Fruit fly (Drosophila melanogaster) Kc167 (cell line): ENCODE data around the gene CG15022.

ENCODE experiments used
- Myc ChIP-seq: fragments of >200 bp; optimal IDR thresholded peaks from 2 replicates; lab custom pipeline; 2017; ENCODE audit warnings: missing external identifiers
- Sin3A ChIP-seq: fragments of >200 bp; optimal IDR thresholded peaks from 2 replicates; lab custom pipeline; 2018; ENCODE audit warnings: missing external identifiers
- h ChIP-seq: fragments of >200 bp; optimal IDR thresholded peaks from 3 replicates; lab custom pipeline; 2018; ENCODE audit warnings: missing external identifiers
- insv ChIP-seq: fragments of >200 bp; optimal IDR thresholded peaks from 3 replicates; lab custom pipeline; 2018; ENCODE audit warnings: missing external identifiers
- psq ChIP-seq: fragments of >200 bp; optimal IDR thresholded peaks from 2 replicates; lab custom pipeline; 2017; ENCODE audit warnings: missing external identifiers
- ttk ChIP-seq: sonication (Bioruptor generic); optimal IDR thresholded peaks from 2 replicates; lab custom pipeline; 2017; ENCODE audit warnings: missing external identifiers

The CG15022 gene

DNA sequence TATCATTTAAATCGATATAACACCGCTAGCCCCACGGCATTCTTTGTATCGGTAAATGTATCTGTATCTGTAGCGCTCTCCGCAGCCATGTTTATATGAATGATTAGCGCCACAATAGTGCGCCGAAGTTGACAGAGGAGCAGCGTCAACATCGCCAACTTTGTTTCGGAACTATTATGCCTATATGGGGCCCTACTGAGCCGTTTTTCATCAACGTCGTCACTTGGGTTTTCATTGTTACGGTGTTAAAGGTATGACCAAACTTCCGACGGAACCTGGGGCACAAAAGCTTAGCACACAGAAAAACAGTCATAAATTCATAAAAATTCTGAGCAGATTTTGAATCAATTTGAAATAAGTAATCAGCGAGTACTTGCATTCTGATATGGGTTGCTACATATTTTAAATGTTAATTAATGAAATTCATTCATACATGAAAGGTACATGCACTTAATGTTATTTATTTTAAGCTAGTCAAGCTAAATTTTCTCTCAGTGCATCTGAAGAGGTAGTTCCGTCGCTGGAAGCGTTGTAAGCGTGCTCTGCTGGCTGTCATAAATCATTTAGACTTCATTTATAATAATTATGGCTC, 1.4 kb upstream of the CG15022 start, which contains the start of gene CG15023:
Gene CG15023 (minus strand): TSS at position 51 of the 592 bp plus-strand sequence.
- TF ChIP-seq ttk (no peak), Sin3A (lab: Kevin White, UChicago) (no peak), insv (lab: Kevin White, UChicago) (no peak), Myc (lab: Kevin White, UChicago) (no peak), psq (lab: Kevin White, UChicago) (no peak), h (no peak)

DNA sequence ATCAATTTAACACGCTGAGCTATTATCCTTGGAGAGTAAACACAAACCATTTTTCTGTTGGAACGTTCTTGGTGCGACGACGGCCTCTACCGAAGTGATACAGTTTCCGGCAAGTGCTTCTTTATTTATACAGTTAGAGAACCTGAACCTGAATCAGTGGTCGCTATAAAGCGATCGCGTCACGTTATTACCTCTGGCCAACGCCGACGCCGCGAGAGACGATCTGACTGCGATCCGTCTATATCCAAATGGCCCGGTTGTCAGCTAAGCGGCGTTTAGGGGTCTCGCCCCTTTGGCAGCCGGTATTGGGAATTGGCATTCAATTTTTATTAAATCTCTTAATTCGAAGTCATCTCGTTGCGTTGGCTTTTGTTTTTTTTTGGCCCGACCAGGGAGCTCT, 2.1 kb downstream of the CG15022 start, which contains the start of gene CG11345:
Gene CG11345 (minus strand): TSS at position 101 of the 400 bp plus-strand sequence.
- no peak for TF ChIP-seq h

DNA sequence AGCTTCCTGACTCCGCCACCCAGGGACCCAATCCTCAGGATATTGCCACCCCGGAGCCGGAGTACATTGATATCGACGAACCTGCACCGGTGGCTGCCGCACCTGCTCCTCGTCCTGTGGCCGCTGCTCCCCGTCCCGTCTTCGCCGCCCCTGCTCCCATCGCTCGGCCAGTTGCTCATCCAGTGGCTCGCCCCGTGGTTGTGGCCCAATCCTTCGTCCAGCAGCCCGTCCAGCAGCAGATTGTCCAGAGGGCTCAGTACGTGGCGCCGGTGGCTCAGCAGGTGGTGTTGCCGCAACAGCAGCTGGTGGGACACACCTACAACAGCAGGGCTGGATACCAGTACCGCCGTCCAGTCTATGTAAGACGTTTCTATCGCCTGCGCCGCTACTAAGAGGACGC, 12.9 kb downstream of the CG15022 start:
- no peak for TF ChIP-seq Sin3A (lab: Kevin White, UChicago)
- TF ChIP-seq ttk, result no peak
- TF ChIP-seq Myc (lab: Kevin White, UChicago), result no peak
- TF ChIP-seq insv (lab: Kevin White, UChicago), result no peak
- TF ChIP-seq psq (lab: Kevin White, UChicago), result no peak
- no peak for TF ChIP-seq h

DNA sequence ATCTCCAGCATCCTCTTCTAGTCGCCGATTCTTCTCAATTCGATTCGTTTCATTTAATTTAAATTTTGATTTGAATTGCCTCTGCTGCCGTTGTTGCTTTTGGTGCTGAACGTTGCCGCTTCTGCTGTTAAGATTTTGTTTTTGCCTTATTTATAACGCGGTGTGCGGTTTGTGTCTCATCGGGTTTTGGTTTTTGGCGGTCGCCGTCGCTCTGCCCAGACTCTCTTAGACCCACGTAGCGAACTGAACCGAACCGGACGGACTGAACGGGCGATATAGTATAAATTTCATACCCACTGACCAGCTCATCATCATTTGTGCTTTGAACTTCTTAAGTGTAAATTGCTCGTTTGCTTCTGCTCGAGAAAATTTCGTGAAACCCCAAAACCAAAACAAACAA, 13.8 kb downstream of the CG15022 start, which contains the start of gene CG12607:
Gene CG12607 (plus strand): TSS at position 301 of the 400 bp plus-strand sequence.
- TF ChIP-seq ttk, result no peak
- TF ChIP-seq Myc (lab: Kevin White, UChicago), result no peak

DNA sequence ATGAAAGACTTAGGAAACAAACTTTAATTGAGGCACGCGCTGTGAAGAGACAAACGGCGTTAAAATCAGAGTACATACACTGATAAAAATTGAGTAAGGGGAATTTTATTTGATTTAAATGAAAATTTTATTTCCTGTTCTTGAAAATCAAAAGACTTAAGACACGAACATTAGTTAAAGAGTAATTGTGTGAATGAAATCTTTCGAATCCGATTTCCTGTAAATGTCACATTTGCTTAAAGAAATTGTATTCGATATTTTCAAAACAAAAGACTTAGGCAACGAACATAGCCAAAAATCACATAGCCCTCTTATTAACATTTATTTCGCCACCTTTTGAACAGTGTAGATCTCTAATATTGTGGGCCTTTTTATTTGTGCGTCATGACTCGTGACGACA, 14.3 kb downstream of the CG15022 start:
- TF ChIP-seq h (no peak), ttk (no peak), insv (lab: Kevin White, UChicago) (no peak), Sin3A (lab: Kevin White, UChicago) (no peak), psq (lab: Kevin White, UChicago) (no peak), Myc (lab: Kevin White, UChicago) (no peak)

DNA sequence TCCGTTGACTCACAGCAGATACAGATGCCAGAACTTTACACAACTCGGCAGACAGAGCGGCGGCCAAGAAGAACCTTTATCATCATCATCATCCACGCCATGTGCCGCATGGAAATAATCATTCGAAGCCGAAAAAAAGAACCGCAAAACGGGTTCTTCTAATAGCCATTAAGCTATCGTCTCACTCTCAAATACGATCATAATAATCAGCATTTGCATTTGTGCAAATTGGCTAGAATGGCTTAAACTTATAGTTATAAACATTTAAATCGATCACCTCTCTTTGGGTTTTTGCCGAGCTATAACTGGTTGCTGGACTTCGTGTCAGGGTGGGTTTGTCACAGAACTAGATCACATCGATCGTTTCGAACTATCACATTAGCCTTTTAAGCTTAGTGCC, 17.9 kb downstream of the CG15022 start:
- TF ChIP-seq insv (lab: Kevin White, UChicago), result no peak
- no peak for TF ChIP-seq Myc (lab: Kevin White, UChicago)
- TF ChIP-seq ttk, result no peak
- TF ChIP-seq Sin3A (lab: Kevin White, UChicago), result no peak
- TF ChIP-seq psq (lab: Kevin White, UChicago), result no peak
- TF ChIP-seq h, result no peak

DNA sequence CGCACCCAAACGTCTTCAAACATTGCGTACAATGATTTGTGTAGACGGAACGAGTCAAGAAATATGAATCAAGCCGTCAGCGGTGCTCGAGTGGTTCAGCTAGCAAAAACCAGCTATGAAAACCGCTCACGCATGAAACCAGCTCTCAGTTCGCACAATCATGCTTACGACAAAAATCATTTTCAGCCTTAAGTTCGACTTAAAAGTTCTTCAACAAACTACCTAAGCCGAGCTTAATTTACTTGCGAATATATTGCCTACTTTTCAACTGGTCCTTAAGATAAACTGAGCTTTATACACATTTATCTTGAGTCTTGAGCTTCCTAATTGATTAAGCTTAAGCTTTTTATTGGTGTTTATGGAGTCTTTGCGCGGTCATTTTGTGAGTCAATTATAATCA, 20.0 kb downstream of the CG15022 start:
- TF ChIP-seq psq (lab: Kevin White, UChicago) (no peak), Sin3A (lab: Kevin White, UChicago) (no peak), ttk (no peak), insv (lab: Kevin White, UChicago) (no peak)

DNA sequence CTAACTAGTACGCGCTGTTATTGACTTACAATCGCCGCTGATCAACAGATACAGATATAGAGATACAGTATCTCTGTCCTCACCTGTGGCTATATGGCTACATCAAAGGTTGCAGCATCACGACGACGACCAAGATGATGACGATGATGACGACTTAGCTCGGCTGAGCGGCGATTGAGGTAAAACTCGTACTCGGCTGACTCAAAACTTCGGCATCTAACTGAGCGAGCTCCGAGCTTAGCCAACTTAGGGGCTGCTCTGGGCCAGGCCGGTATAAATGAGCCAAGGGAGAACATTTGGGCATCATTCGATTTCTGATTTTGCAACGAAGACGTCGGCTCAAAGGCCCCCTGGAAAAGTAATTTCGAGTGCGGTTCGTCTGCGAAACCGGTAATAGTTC, 23.7 kb downstream of the CG15022 start, which contains the start of gene CG15021:
Gene CG15021 (plus strand): TSS at position 301 of the 400 bp plus-strand sequence.
- TF ChIP-seq ttk (no peak), psq (lab: Kevin White, UChicago) (no peak), insv (lab: Kevin White, UChicago) (no peak), h (no peak), Myc (lab: Kevin White, UChicago) (no peak), Sin3A (lab: Kevin White, UChicago) (no peak)

DNA sequence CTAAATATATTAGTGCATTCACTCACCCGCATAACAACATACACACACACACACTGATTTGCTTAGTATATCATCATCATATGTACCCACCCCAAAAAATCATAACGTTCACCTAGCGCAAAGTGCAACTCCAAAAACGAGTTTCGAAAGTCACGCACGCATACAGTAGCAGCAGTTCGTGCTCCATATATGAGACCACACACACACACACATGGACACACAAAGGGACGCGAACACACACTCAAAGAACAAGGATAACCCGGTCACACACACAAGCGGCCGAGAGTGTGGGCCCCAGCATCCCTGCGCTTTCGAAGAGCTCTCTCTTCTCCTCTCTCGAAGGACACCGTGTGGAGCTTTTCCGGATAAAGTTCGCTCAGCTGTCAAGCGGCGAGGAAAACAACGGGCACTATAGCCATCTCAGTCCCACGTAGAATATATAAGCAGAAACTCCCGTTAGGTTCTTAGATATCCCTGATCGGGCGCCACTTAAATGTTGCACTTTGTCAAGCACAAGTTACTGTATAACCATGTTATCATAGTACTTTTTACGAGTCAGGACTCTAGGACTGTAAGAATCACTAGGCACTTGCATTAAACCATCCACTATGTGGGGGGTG, 28.9 kb downstream of the CG15022 start:
- TF ChIP-seq h (no peak), insv (lab: Kevin White, UChicago) (no peak), Myc (lab: Kevin White, UChicago) (no peak), psq (lab: Kevin White, UChicago) (no peak), ttk (no peak), Sin3A (lab: Kevin White, UChicago) (no peak)

DNA sequence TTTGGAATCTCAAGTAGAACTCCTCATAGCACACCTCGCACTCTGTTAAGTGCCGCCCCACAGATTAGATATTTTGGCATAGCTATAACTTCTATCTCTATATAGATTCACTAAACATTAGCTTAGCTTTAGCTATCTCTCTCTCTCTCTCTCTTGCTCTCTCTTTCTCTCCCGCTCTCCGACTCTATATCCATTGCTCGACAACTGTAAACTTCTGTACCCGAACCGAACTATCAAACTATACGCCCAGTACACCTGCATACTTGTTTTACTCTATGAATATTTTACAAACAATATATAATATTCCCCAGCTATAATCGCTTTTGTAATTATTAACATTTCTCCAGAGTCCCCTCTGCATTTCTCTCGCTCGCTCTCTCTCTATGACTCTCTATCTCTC, 29.8 kb downstream of the CG15022 start:
- no peak for TF ChIP-seq psq (lab: Kevin White, UChicago)
- no peak for TF ChIP-seq Sin3A (lab: Kevin White, UChicago)
- TF ChIP-seq ttk, result no peak
- no peak for TF ChIP-seq Myc (lab: Kevin White, UChicago)
- no peak for TF ChIP-seq insv (lab: Kevin White, UChicago)
- no peak for TF ChIP-seq h

DNA sequence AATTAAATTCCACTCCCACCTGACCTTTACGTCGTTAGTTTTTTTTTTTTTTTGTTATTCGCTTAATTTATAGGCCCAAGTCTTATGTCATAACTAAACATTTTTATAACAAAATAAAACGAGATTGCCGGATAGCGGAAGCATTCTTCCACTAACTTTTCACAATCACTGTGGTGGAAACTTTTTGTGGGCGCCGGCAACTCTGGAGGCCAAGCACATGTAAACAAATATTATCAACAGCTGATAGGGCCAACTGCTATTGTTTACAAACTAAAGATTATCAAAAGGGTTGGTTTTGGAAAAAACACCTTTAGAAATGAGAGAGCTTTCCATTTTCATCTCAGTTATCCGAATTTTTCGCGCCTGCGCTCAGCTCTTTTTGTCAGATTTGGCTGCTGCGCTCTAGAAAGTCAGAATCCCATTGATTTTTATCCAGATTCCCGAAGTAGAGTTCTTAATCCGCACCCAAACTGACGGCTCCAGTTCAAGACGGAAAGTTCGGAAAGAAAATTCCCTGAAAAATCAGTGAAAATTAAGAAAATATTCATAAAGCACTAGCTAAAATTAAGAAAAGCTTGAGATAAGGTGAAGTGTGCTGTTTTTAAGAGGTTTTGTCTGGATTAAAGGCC, 31.1 kb downstream of the CG15022 start, which contains the start of gene nAChRbeta1:
Gene nAChRbeta1 (plus strand): TSS at position 432 of the 629 bp plus-strand sequence.
- TF ChIP-seq h (no peak), insv (lab: Kevin White, UChicago) (no peak), psq (lab: Kevin White, UChicago) (no peak), Myc (lab: Kevin White, UChicago) (no peak), Sin3A (lab: Kevin White, UChicago) (no peak), ttk (no peak)

DNA sequence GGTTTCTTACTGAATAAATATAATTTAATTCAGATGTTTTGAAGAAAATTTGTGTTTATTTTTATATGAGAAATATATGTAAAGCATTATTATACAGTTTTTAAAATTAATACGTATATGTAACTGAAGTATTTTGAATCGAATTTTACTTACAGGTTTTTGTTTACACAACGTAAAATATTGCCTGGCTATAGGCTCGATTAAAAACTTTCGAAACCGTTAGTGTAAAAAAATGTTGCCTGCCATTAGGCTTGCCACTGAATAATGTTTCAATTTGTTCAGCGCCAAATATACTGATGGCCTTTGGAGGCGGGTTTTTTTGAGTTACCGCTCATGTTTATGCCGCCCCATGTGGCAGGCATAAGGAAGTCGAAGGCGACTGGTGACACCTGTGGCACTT, 33.5 kb downstream of the CG15022 start:
- TF ChIP-seq insv (lab: Kevin White, UChicago), result no peak
- TF ChIP-seq ttk, result no peak
- no peak for TF ChIP-seq psq (lab: Kevin White, UChicago)
